Fruit fly (Drosophila melanogaster) whole organism, embryonic: ENCODE measurements around the gene dock.

Experiments used
- Bgb ChIP-seq: fragments of 200-800 bp; sonication (Bioruptor generic); IDR thresholded peaks from 2 replicates; pipeline ENCODE4 v1.3.6; 2022; ENCODE audit warnings: missing biosample characterization, missing genetic modification characterization; ENCODE audit not compliant: partially characterized antibody
- Bteb2 ChIP-seq: fragments of 200-800 bp; sonication (Bioruptor generic); optimal IDR thresholded peaks from 2 replicates; lab custom pipeline; 2016; ENCODE audit warnings: missing biosample characterization, missing genetic modification characterization
- CG10209 ChIP-seq: fragments of 200-800 bp; sonication (Bioruptor generic); optimal IDR thresholded peaks from 3 replicates; lab custom pipeline; 2017; ENCODE audit warnings: missing biosample characterization, mild to moderate bottlenecking, missing genetic modification characterization, missing genetic modification reagents
- CG12744 ChIP-seq: fragments of 200-800 bp; sonication (Bioruptor generic); optimal IDR thresholded peaks from 2 replicates; lab custom pipeline; 2016; ENCODE audit warnings: missing biosample characterization, missing genetic modification characterization
- CG12942 ChIP-seq: fragments of 200-800 bp; sonication (Bioruptor generic); optimal IDR thresholded peaks from 3 replicates; lab custom pipeline; 2016; ENCODE audit warnings: missing biosample characterization, missing genetic modification characterization
- CG13894 ChIP-seq: fragments of 200-800 bp; sonication (Bioruptor generic); optimal IDR thresholded peaks from 3 replicates; lab custom pipeline; 2018; ENCODE audit warnings: missing biosample characterization, mild to moderate bottlenecking, missing genetic modification characterization, moderate library complexity
- CG15269 ChIP-seq: fragments of 200-800 bp; sonication (Bioruptor generic); optimal IDR thresholded peaks from 2 replicates; lab custom pipeline; 2018; ENCODE audit warnings: missing biosample characterization, mild to moderate bottlenecking, missing genetic modification characterization, moderate library complexity
- CG1603 ChIP-seq: fragments of 200-800 bp; sonication (Bioruptor generic); optimal IDR thresholded peaks from 2 replicates; lab custom pipeline; 2019; ENCODE audit warnings: missing biosample characterization, mild to moderate bottlenecking, missing genetic modification characterization, moderate library complexity
- CG1647 ChIP-seq: fragments of 200-800 bp; sonication (Bioruptor generic); optimal IDR thresholded peaks from 3 replicates; lab custom pipeline; 2016; ENCODE audit warnings: missing biosample characterization, missing genetic modification characterization
- CG2120 ChIP-seq: fragments of 200-800 bp; sonication (Bioruptor generic); optimal IDR thresholded peaks from 3 replicates; lab custom pipeline; 2016; ENCODE audit warnings: missing biosample characterization, missing genetic modification characterization
- CG30403 ChIP-seq: fragments of 200-800 bp; sonication (Bioruptor generic); optimal IDR thresholded peaks from 3 replicates; lab custom pipeline; 2016; ENCODE audit warnings: missing biosample characterization, missing genetic modification characterization
- CG3407 ChIP-seq: fragments of 200-800 bp; sonication (Bioruptor generic); optimal IDR thresholded peaks from 2 replicates; lab custom pipeline; 2018; ENCODE audit warnings: missing biosample characterization, mild to moderate bottlenecking, missing genetic modification characterization
- CG9609 ChIP-seq: fragments of 200-800 bp; sonication (Bioruptor generic); optimal IDR thresholded peaks from 3 replicates; lab custom pipeline; 2016; ENCODE audit warnings: missing biosample characterization, missing genetic modification characterization
- CG9817 ChIP-seq: fragments of 200-800 bp; sonication (Bioruptor generic); optimal IDR thresholded peaks from 2 replicates; lab custom pipeline; 2018; ENCODE audit warnings: missing biosample characterization, mild to moderate bottlenecking, missing genetic modification characterization, moderate library complexity
- Chrac-16 ChIP-seq: fragments of 200-800 bp; sonication (Bioruptor generic); optimal IDR thresholded peaks from 3 replicates; lab custom pipeline; 2016; ENCODE audit warnings: missing biosample characterization, missing genetic modification characterization
- CrebB ChIP-seq: fragments of 200-800 bp; sonication (Bioruptor generic); optimal IDR thresholded peaks from 3 replicates; lab custom pipeline; 2018; ENCODE audit warnings: missing biosample characterization, mild to moderate bottlenecking, missing genetic modification characterization
- Doc2 ChIP-seq: fragments of 200-800 bp; sonication (Bioruptor generic); IDR thresholded peaks from 2 replicates; pipeline ENCODE4 v1.3.6; 2022; ENCODE audit warnings: missing biosample characterization, missing genetic modification characterization
- Eip74EF ChIP-seq, 2 experiments: fragments of 200-800 bp in 1 of 2; fragments of >200 bp in 1 of 2; sonication (Bioruptor generic) in 1 of 2; optimal IDR thresholded peaks; 2 replicates each; lab custom pipeline; 2017 to 2019; ENCODE audit warnings: missing biosample characterization in 2 of 2, missing genetic modification characterization in 2 of 2, mild to moderate bottlenecking in 1 of 2, moderate library complexity in 1 of 2
- Ets65A ChIP-seq: fragments of 200-800 bp; sonication (Bioruptor generic); peaks from one replicate; lab custom pipeline; 2016; ENCODE audit warnings: missing biosample characterization, missing genetic modification characterization
- Fer2 ChIP-seq: fragments of 200-800 bp; sonication (Bioruptor generic); optimal IDR thresholded peaks from 2 replicates; lab custom pipeline; 2018; ENCODE audit warnings: missing biosample characterization, mild to moderate bottlenecking, missing genetic modification characterization, moderate library complexity
- Fer3 ChIP-seq: fragments of 200-800 bp; sonication (Bioruptor generic); optimal IDR thresholded peaks from 2 replicates; lab custom pipeline; 2018; ENCODE audit warnings: missing biosample characterization, mild to moderate bottlenecking, missing genetic modification characterization, moderate library complexity
- Hmr ChIP-seq: fragments of 200-800 bp; sonication (Bioruptor generic); optimal IDR thresholded peaks from 3 replicates; lab custom pipeline; 2017; ENCODE audit warnings: mild to moderate bottlenecking, missing biosample characterization, missing genetic modification reagents, missing genetic modification characterization
- Med ChIP-seq: fragments of 200-800 bp; sonication (Bioruptor generic); peaks from one replicate; lab custom pipeline; 2016; ENCODE audit warnings: missing biosample characterization, missing genetic modification characterization, mild to moderate bottlenecking, inconsistent platforms, moderate library complexity
- Oaz ChIP-seq: fragments of 200-800 bp; sonication (Bioruptor generic); IDR thresholded peaks from 2 replicates; pipeline ENCODE4 v1.3.6; 2022; ENCODE audit warnings: missing biosample characterization, missing genetic modification characterization
- PHDP ChIP-seq: fragments of 200-800 bp; sonication (Bioruptor generic); optimal IDR thresholded peaks from 3 replicates; lab custom pipeline; 2018; ENCODE audit warnings: missing biosample characterization, mild to moderate bottlenecking, missing genetic modification characterization, moderate library complexity
- Xrp1 ChIP-seq: fragments of 200-800 bp; sonication (Bioruptor generic); IDR thresholded peaks from 2 replicates; pipeline ENCODE4 v1.3.6; 2022; ENCODE audit warnings: missing biosample characterization, missing genetic modification characterization
- chm ChIP-seq: fragments of 200-800 bp; sonication (Bioruptor generic); IDR thresholded peaks from 2 replicates; pipeline ENCODE4 v1.3.6; 2022; ENCODE audit warnings: missing biosample characterization, missing genetic modification characterization
- crol ChIP-seq: fragments of 200-800 bp; sonication (Bioruptor generic); IDR thresholded peaks from 2 replicates; pipeline ENCODE4 v1.3.6; 2022; ENCODE audit warnings: missing biosample characterization, missing genetic modification characterization
- crp ChIP-seq, 2 experiments: fragments of 200-800 bp; sonication (Bioruptor generic); optimal IDR thresholded peaks; 2 replicates in 1 of 2; 3 replicates in 1 of 2; lab custom pipeline; 2017; ENCODE audit warnings: missing biosample characterization in 2 of 2, missing genetic modification characterization in 2 of 2, mild to moderate bottlenecking in 1 of 2, moderate library complexity in 1 of 2
- cwo ChIP-seq: fragments of 200-800 bp; sonication (Bioruptor generic); optimal IDR thresholded peaks from 3 replicates; lab custom pipeline; 2017; ENCODE audit warnings: missing biosample characterization, missing genetic modification characterization, mild to moderate bottlenecking, moderate library complexity, missing genetic modification reagents
- emc ChIP-seq: fragments of 200-800 bp; sonication (Bioruptor generic); optimal IDR thresholded peaks from 2 replicates; lab custom pipeline; 2016; ENCODE audit warnings: missing biosample characterization, missing genetic modification characterization
- en ChIP-seq: fragments of 200-800 bp; sonication (Bioruptor generic); optimal IDR thresholded peaks from 2 replicates; lab custom pipeline; 2016; ENCODE audit warnings: missing biosample characterization, missing genetic modification characterization
- eve ChIP-seq, 2 experiments: fragments of >200 bp; optimal IDR thresholded peaks; 2 replicates each; lab custom pipeline; 2017; ENCODE audit warnings: missing biosample characterization in 2 of 2, missing genetic modification characterization in 2 of 2
- gce ChIP-seq: fragments of 200-800 bp; sonication (Bioruptor generic); IDR thresholded peaks from 3 replicates; pipeline ENCODE4 v1.3.6; 2022; ENCODE audit warnings: missing biosample characterization, missing genetic modification characterization
- gem ChIP-seq: fragments of 200-800 bp; sonication (Bioruptor generic); optimal IDR thresholded peaks from 2 replicates; lab custom pipeline; 2019; ENCODE audit warnings: missing biosample characterization, mild to moderate bottlenecking, missing genetic modification characterization, moderate library complexity
- grau ChIP-seq: fragments of 200-800 bp; optimal IDR thresholded peaks from 3 replicates; lab custom pipeline; 2019; ENCODE audit warnings: missing biosample characterization, mild to moderate bottlenecking, missing genetic modification characterization, moderate library complexity
- jigr1 ChIP-seq: fragments of 200-800 bp; sonication (Bioruptor generic); IDR thresholded peaks from 3 replicates; pipeline ENCODE4 v1.3.6; 2022; ENCODE audit warnings: missing biosample characterization, missing genetic modification characterization
- lbe ChIP-seq: fragments of 200-800 bp; sonication (Bioruptor generic); optimal IDR thresholded peaks from 2 replicates; lab custom pipeline; 2016; ENCODE audit warnings: missing biosample characterization, mild to moderate bottlenecking, missing genetic modification characterization
- lmd ChIP-seq: fragments of 200-800 bp; sonication (Bioruptor generic); IDR thresholded peaks from 2 replicates; pipeline ENCODE4 v1.3.6; 2022; ENCODE audit warnings: missing biosample characterization, missing genetic modification characterization
- luna ChIP-seq: fragments of 200-800 bp; sonication (Bioruptor generic); optimal IDR thresholded peaks from 2 replicates; lab custom pipeline; 2016; ENCODE audit warnings: missing biosample characterization, missing genetic modification characterization
- sens ChIP-seq: fragments of 200-800 bp; sonication (Bioruptor generic); peaks from one replicate; lab custom pipeline; 2016; ENCODE audit warnings: missing biosample characterization, missing genetic modification characterization
- sqz ChIP-seq: fragments of 200-800 bp; sonication (Bioruptor generic); optimal IDR thresholded peaks from 3 replicates; lab custom pipeline; 2018; ENCODE audit warnings: missing biosample characterization, mild to moderate bottlenecking, missing genetic modification characterization
- sug ChIP-seq: fragments of 200-800 bp; optimal IDR thresholded peaks from 2 replicates; lab custom pipeline; 2019; ENCODE audit warnings: missing biosample characterization, mild to moderate bottlenecking, missing genetic modification characterization, moderate library complexity
- tio ChIP-seq: fragments of 200-800 bp; sonication (Bioruptor generic); optimal IDR thresholded peaks from 2 replicates; lab custom pipeline; 2017; ENCODE audit warnings: missing biosample characterization, missing genetic modification characterization, inconsistent platforms
- vvl ChIP-seq: fragments of 200-800 bp; sonication (Bioruptor generic); IDR thresholded peaks from 2 replicates; pipeline ENCODE4 v1.3.6; 2022; ENCODE audit warnings: missing biosample characterization, missing genetic modification characterization
- z ChIP-seq: fragments of 200-800 bp; sonication (Bioruptor generic); IDR thresholded peaks from 3 replicates; pipeline ENCODE4 v1.3.6; 2022; ENCODE audit warnings: missing biosample characterization, missing genetic modification characterization
- zfh2 ChIP-seq: fragments of 200-800 bp; sonication (Bioruptor generic); optimal IDR thresholded peaks from 2 replicates; lab custom pipeline; 2016; ENCODE audit warnings: missing biosample characterization, missing genetic modification characterization

Gene dock

dm6 chr2L:843301-843700, 17.5 kb downstream of the dock start:
- peak; percentile 36 for TF ChIP-seq grau (tag; lab: Kevin White, UChicago)
- peak; percentile 28 for TF ChIP-seq sens (GFP tag; lab: Kevin White, UChicago)
- TF ChIP-seq Oaz (GFP tag; lab: Robert Waterston, UW): no peak
- TF ChIP-seq luna (GFP tag; lab: Kevin White, UChicago): no peak
- TF ChIP-seq Med (GFP tag; lab: Kevin White, UChicago): peak; percentile 21
- TF ChIP-seq Fer2 (tag; lab: Kevin White, UChicago): no peak
- peak; percentile 7 for TF ChIP-seq tio (GFP tag; lab: Kevin White, UChicago)
- TF ChIP-seq PHDP: peak; percentile 5
- peak; percentile 2 for TF ChIP-seq Ets65A (GFP tag; lab: Kevin White, UChicago)
- TF ChIP-seq gem (tag; lab: Kevin White, UChicago): peak; percentile 11
- TF ChIP-seq CG2120 (GFP tag; lab: Kevin White, UChicago): peak; percentile 13
- no peak for TF ChIP-seq gce (GFP tag; lab: Robert Waterston, UW)
- peak; percentile 5 for TF ChIP-seq Hmr

- TF ChIP-seq crp (GFP tag; optimal IDR thresholded peaks at IDR 0.05; lab: Kevin White, UChicago): no peak
- no peak for TF ChIP-seq Xrp1 (GFP tag; lab: Robert Waterston, UW)
- TF ChIP-seq Eip74EF (GFP tag; optimal IDR thresholded peaks at IDR 0.05; lab: Kevin White, UChicago): no peak
- TF ChIP-seq crol: peak; percentile 76
- no peak for TF ChIP-seq Bgb (GFP tag; lab: Robert Waterston, UW)
- no peak for TF ChIP-seq Fer3 (tag; lab: Kevin White, UChicago)
- TF ChIP-seq Ets65A (GFP tag; lab: Kevin White, UChicago): peak; percentile 9
- no peak for TF ChIP-seq CG15269
- TF ChIP-seq lbe: no peak
- no peak for TF ChIP-seq CrebB (tag; lab: Kevin White, UChicago)
- no peak for TF ChIP-seq Chrac-16 (GFP tag; lab: Kevin White, UChicago)
- TF ChIP-seq Doc2: no peak
- TF ChIP-seq cwo: no peak
- TF ChIP-seq lmd: no peak
- no peak for TF ChIP-seq CG3407 (GFP tag; lab: Kevin White, UChicago)
- TF ChIP-seq vvl (GFP tag; lab: Robert Waterston, UW): 0 out of 2 replicates have a peak, but pooled peaks have one; percentile 15
- TF ChIP-seq CG1647: no peak
- TF ChIP-seq grau (tag; lab: Kevin White, UChicago): no peak
- TF ChIP-seq eve (GFP tag; optimal IDR thresholded peaks at IDR 0.05; lab: Kevin White, UChicago): no peak
- peak; percentile 47 for TF ChIP-seq Med (GFP tag; lab: Kevin White, UChicago)
- TF ChIP-seq jigr1 (GFP tag; lab: Robert Waterston, UW): no peak
- no peak for TF ChIP-seq en (GFP tag; lab: Kevin White, UChicago)
- no peak for TF ChIP-seq CG12744 (GFP tag; lab: Kevin White, UChicago)
- no peak for TF ChIP-seq Bteb2 (GFP tag; lab: Kevin White, UChicago)
- no peak for TF ChIP-seq CG9817 (tag; lab: Kevin White, UChicago)
- no peak for TF ChIP-seq emc
- TF ChIP-seq z (GFP tag; lab: Robert Waterston, UW): no peak
- no peak for TF ChIP-seq sug
- TF ChIP-seq Fer2 (tag; lab: Kevin White, UChicago): no peak
- TF ChIP-seq CG10209: no peak
- TF ChIP-seq chm (GFP tag; lab: Robert Waterston, UW): no peak
- no peak for TF ChIP-seq CG12942 (GFP tag; lab: Kevin White, UChicago)
- no peak for TF ChIP-seq sqz (GFP tag; lab: Kevin White, UChicago)
- no peak for TF ChIP-seq CG9609 (GFP tag; lab: Kevin White, UChicago)
- TF ChIP-seq zfh2: no peak
- no peak for TF ChIP-seq CG30403 (GFP tag; lab: Kevin White, UChicago)
- TF ChIP-seq CG1603 (tag; lab: Kevin White, UChicago): no peak
- no peak for TF ChIP-seq gem (tag; lab: Kevin White, UChicago)
- no peak for TF ChIP-seq CG13894
Observed at dm6 chr2L:843850-844791, 18.4 kb downstream of the dock start.
